Worm (Caenorhabditis elegans) whole organism, L4 larva: Measurements from ENCODE around the gene prp-38.

Source experiments
- F49E8.2 ChIP-seq: sonication (generic microtip); optimal IDR thresholded peaks from 2 replicates; lab custom pipeline; 2016; ENCODE audit warnings: missing compliant biosample characterization, mild to moderate bottlenecking, missing genetic modification characterization, borderline replicate concordance
- aly-2 ChIP-seq: sonication (generic microtip); optimal IDR thresholded peaks from 2 replicates; lab custom pipeline; 2018; ENCODE audit warnings: missing biosample characterization, missing genetic modification characterization
- arid-1 ChIP-seq: fragments of 200-800 bp; sonication (Bioruptor generic); conservative IDR thresholded peaks from 2 replicates; pipeline ENCODE4 v1.3.6; 2022; ENCODE audit warnings: missing genetic modification reagents, missing genetic modification characterization, missing compliant biosample characterization
- ceh-20 ChIP-seq: fragments of 200-800 bp; sonication (Bioruptor generic); IDR thresholded peaks from 2 replicates; pipeline ENCODE4 v1.3.6; 2022; ENCODE audit warnings: missing genetic modification reagents, missing genetic modification characterization, missing compliant biosample characterization
- ceh-32 ChIP-seq: sonication (generic microtip); optimal IDR thresholded peaks from 2 replicates; lab custom pipeline; 2016; ENCODE audit warnings: mild to moderate bottlenecking, missing genetic modification characterization, missing compliant biosample characterization; ENCODE audit not compliant: poor library complexity
- daf-19 ChIP-seq: fragments of 200-800 bp; sonication (Bioruptor generic); conservative IDR thresholded peaks from 2 replicates; pipeline ENCODE4 v1.3.6; 2022; ENCODE audit warnings: missing genetic modification characterization, missing compliant biosample characterization
- lin-15B ChIP-seq: fragments of 150-350 bp; sonication (generic microtip); optimal IDR thresholded peaks from 3 replicates; lab custom pipeline; 2014; ENCODE audit warnings: missing biosample characterization, missing genetic modification characterization
- lsy-2 ChIP-seq, 2 experiments: fragments of 150-350 bp in 1 of 2; sonication (generic microtip) in 1 of 2; optimal IDR thresholded peaks; 2 replicates each; lab custom pipeline; 2014 to 2017; ENCODE audit warnings: missing biosample characterization in 2 of 2, missing genetic modification characterization in 2 of 2
- spr-1 ChIP-seq: sonication (generic microtip); optimal IDR thresholded peaks from 2 replicates; lab custom pipeline; 2016; ENCODE audit warnings: mild to moderate bottlenecking, missing genetic modification characterization, missing compliant biosample characterization

ce11 chrV:10792775-10793174 lies 13.1 kb downstream of the prp-38 start, which contains the start of gene D1054.10:
- TF ChIP-seq F49E8.2 (tag; lab: Kevin White, UChicago) (no peak), lin-15B (tag; lab: Kevin White, UChicago) (no peak), spr-1 (tag; lab: Kevin White, UChicago) (no peak), ceh-32 (tag; lab: Kevin White, UChicago) (no peak), lsy-2 (tag; optimal IDR thresholded peaks at IDR 0.05; lab: Kevin White, UChicago) (no peak), ceh-20 (GFP tag; lab: Robert Waterston, UW) (no peak), daf-19 (no peak), arid-1 (GFP tag; lab: Robert Waterston, UW) (no peak), aly-2 (no peak)
